Worm (Caenorhabditis elegans): ENCODE data around the gene ulp-2.

Gene ulp-2

ce11 chrII:4984151-4984550 lies 24.5 kb upstream of the ulp-2 start:
- TF ChIP-seq him-1 (tag; optimal IDR thresholded peaks at IDR 0.05): no peak
- no peak for TF ChIP-seq W03F9.2 (tag; optimal IDR thresholded peaks at IDR 0.05)
- no peak for TF ChIP-seq dao-5 (tag; optimal IDR thresholded peaks at IDR 0.05)

ce11 chrII:4981682-4982404 lies 22.2 kb upstream of the ulp-2 start:
- TF ChIP-seq him-1 (tag; optimal IDR thresholded peaks at IDR 0.05) (no peak), dao-5 (tag; optimal IDR thresholded peaks at IDR 0.05) (no peak), W03F9.2 (tag; optimal IDR thresholded peaks at IDR 0.05) (no peak)

- TF ChIP-seq him-1 (tag; optimal IDR thresholded peaks at IDR 0.05) (no peak), dao-5 (tag; optimal IDR thresholded peaks at IDR 0.05) (no peak), W03F9.2 (tag; optimal IDR thresholded peaks at IDR 0.05) (no peak)
These were observed 15.6 kb upstream of the ulp-2 start for ce11 chrII:4975311-4975710.

- TF ChIP-seq dao-5 (tag; optimal IDR thresholded peaks at IDR 0.05) (no peak), him-1 (tag; optimal IDR thresholded peaks at IDR 0.05) (no peak), W03F9.2 (tag; optimal IDR thresholded peaks at IDR 0.05) (no peak)
These were observed 14.8 kb upstream of the ulp-2 start for ce11 chrII:4974448-4974951.

- no peak for TF ChIP-seq dao-5 (tag; optimal IDR thresholded peaks at IDR 0.05)
- no peak for TF ChIP-seq him-1 (tag; optimal IDR thresholded peaks at IDR 0.05)
- TF ChIP-seq W03F9.2 (tag; optimal IDR thresholded peaks at IDR 0.05): no peak
These were observed 9.2 kb upstream of the ulp-2 start, which contains the start of gene shc-2 for ce11 chrII:4968863-4969262. Gene shc-2 (plus strand): TSS chrII:4969163.

- TF ChIP-seq dao-5 (tag; optimal IDR thresholded peaks at IDR 0.05) (no peak), W03F9.2 (tag; optimal IDR thresholded peaks at IDR 0.05) (no peak)
These were observed 8.0 kb upstream of the ulp-2 start for ce11 chrII:4967636-4968035.

- TF ChIP-seq dao-5 (tag; optimal IDR thresholded peaks at IDR 0.05) (no peak), W03F9.2 (tag; optimal IDR thresholded peaks at IDR 0.05) (no peak), him-1 (tag; optimal IDR thresholded peaks at IDR 0.05) (no peak)
These were observed 6.9 kb upstream of the ulp-2 start for ce11 chrII:4966576-4966975.

- TF ChIP-seq dao-5 (tag; optimal IDR thresholded peaks at IDR 0.05): no peak
- no peak for TF ChIP-seq him-1 (tag; optimal IDR thresholded peaks at IDR 0.05)
- peak; percentile 9 for TF ChIP-seq W03F9.2 (tag; optimal IDR thresholded peaks at IDR 0.05)
These were observed 1.0 kb upstream of the ulp-2 start for ce11 chrII:4960690-4961089.

- TF ChIP-seq him-1 (tag; optimal IDR thresholded peaks at IDR 0.05) (no peak), dao-5 (tag; optimal IDR thresholded peaks at IDR 0.05) (no peak), W03F9.2 (tag; optimal IDR thresholded peaks at IDR 0.05) (peak; percentile 38)
These were observed 4.3 kb downstream of the ulp-2 start, which contains the start of gene pbs-3 for ce11 chrII:4955353-4955752. Gene pbs-3 (minus strand): TSS chrII:4955427.

- TF ChIP-seq dao-5 (tag; optimal IDR thresholded peaks at IDR 0.05): no peak
- no peak for TF ChIP-seq W03F9.2 (tag; optimal IDR thresholded peaks at IDR 0.05)
These were observed 5.3 kb downstream of the ulp-2 start for ce11 chrII:4954099-4954959.

ce11 chrII:4953289-4953688 lies 6.4 kb downstream of the ulp-2 start, which contains the start of gene ndx-3:
Gene ndx-3 (plus strand): TSS chrII:4953589.
- TF ChIP-seq him-1 (tag; optimal IDR thresholded peaks at IDR 0.05) (no peak), W03F9.2 (tag; optimal IDR thresholded peaks at IDR 0.05) (no peak), dao-5 (tag; optimal IDR thresholded peaks at IDR 0.05) (no peak)

- TF ChIP-seq dao-5 (tag; optimal IDR thresholded peaks at IDR 0.05) (no peak), W03F9.2 (tag; optimal IDR thresholded peaks at IDR 0.05) (no peak)
These were observed 10.2 kb downstream of the ulp-2 start, which contains the start of the genes try-1 and zyg-12 for ce11 chrII:4949380-4949950. Gene try-1 (minus strand): TSS chrII:4949527. Gene zyg-12 (plus strand): TSS chrII:4949900.

- TF ChIP-seq him-1 (tag; optimal IDR thresholded peaks at IDR 0.05): no peak
- TF ChIP-seq W03F9.2 (tag; optimal IDR thresholded peaks at IDR 0.05): no peak
- no peak for TF ChIP-seq dao-5 (tag; optimal IDR thresholded peaks at IDR 0.05)
These were observed 11.6 kb downstream of the ulp-2 start for ce11 chrII:4948118-4948517.

ce11 chrII:4946775-4947174 lies 12.9 kb downstream of the ulp-2 start:
- no peak for TF ChIP-seq W03F9.2 (tag; optimal IDR thresholded peaks at IDR 0.05)
- TF ChIP-seq dao-5 (tag; optimal IDR thresholded peaks at IDR 0.05): no peak
